1 fruit fly cellular context compared by ENCODE assay signal in the genomic region with DNA sequence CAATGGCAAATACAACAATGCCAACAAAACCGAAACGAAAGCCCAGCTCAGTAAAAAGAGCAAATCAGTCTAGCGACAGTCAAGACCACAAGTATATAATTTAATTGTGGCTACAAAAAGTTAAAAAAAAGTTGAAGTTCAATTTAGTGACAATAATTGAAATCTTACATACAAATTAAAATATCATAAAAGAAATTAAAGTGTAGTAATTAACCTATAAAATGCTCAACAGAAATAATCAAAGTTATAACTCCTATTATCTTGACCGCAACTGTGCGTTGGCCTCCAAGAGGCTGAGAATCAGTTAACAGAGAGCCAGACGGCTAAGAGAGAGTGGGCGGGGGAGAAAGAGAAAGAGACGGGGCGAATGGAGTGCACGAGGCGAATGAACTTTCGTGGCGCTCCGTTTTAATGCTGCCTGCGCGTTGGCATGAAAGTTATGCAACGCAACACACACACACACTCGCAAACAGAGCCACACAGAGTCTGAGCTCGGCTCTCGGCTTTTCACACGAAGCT.
TF ChIP-seq lines count a peak whose summit lies in the region.

No protein-coding gene starts in this region.

TF ChIP-seq in whole organism, embryonic, 481 proteins besides CTCF, POLR2A, EP300 and RAD21 (continued from another document and continues in another):
- TF ChIP-seq CG6654 (GFP tag; optimal IDR thresholded peaks at IDR 0.05; lab: Kevin White, UChicago) (peak; percentile 45), crol (GFP tag; IDR thresholded peaks at IDR 0.05; lab: Robert Waterston, UW) (no peak), Atf3 (GFP tag; optimal IDR thresholded peaks at IDR 0.05; lab: Kevin White, UChicago) (no peak), gce (GFP tag; IDR thresholded peaks at IDR 0.05; lab: Robert Waterston, UW) (0 out of 3 replicates have a peak, but pooled peaks have one; percentile 57), CG34422 (GFP tag; IDR thresholded peaks at IDR 0.05; lab: Robert Waterston, UW) (peak; percentile 68; the same call in 2 of the 3 replicates), CG10565 (GFP tag; optimal IDR thresholded peaks at IDR 0.05; lab: Kevin White, UChicago) (peak; percentile 3), trh (GFP tag; optimal IDR thresholded peaks at IDR 0.05; lab: Kevin White, UChicago) (peak; percentile 55), ken (GFP tag; IDR thresholded peaks at IDR 0.05; lab: Robert Waterston, UW) (peak; percentile 55; the same call in 1 of the 3 replicates), HLH4C (GFP tag; IDR thresholded peaks at IDR 0.05; lab: Robert Waterston, UW; ENCODE audit: partially characterized antibody) (no peak), fd96Cb (tag; optimal IDR thresholded peaks at IDR 0.05; lab: Kevin White, UChicago) (peak; percentile 89), Hsf (GFP tag; optimal IDR thresholded peaks at IDR 0.05; lab: Kevin White, UChicago) (peak; percentile 73), caup (GFP tag; optimal IDR thresholded peaks at IDR 0.05; lab: Kevin White, UChicago; ENCODE audit: severe bottlenecking) (peak; percentile 44), Hmr (GFP tag; optimal IDR thresholded peaks at IDR 0.05; lab: Kevin White, UChicago) (peak; percentile 58), odd (GFP tag; optimal IDR thresholded peaks at IDR 0.05; lab: Kevin White, UChicago) (peak; percentile 74), CG15011 (GFP tag; optimal IDR thresholded peaks at IDR 0.05; lab: Kevin White, UChicago) (peak; percentile 56), CG13624 (GFP tag; optimal IDR thresholded peaks at IDR 0.05; lab: Kevin White, UChicago) (no peak), sisA (GFP tag; IDR thresholded peaks at IDR 0.05; lab: Robert Waterston, UW) (peak; percentile 62), kni (GFP tag; optimal IDR thresholded peaks at IDR 0.05; lab: Kevin White, UChicago) (peak; percentile 92), dpn (GFP tag; optimal IDR thresholded peaks at IDR 0.05; lab: Kevin White, UChicago) (peak in 1 of 2 experiments; percentile 78), Blimp-1 (GFP tag; optimal IDR thresholded peaks at IDR 0.05; lab: Kevin White, UChicago) (peak; percentile 97), chinmo (GFP tag; IDR thresholded peaks at IDR 0.05; lab: Robert Waterston, UW; ENCODE audit: partially characterized antibody) (0 out of 4 replicates have a peak, but pooled peaks have one; percentile 67), pita (GFP tag; optimal IDR thresholded peaks at IDR 0.05; lab: Kevin White, UChicago) (no peak), CG5245 (GFP tag; optimal IDR thresholded peaks at IDR 0.05; lab: Kevin White, UChicago) (peak; percentile 61), Doc2 (GFP tag; IDR thresholded peaks at IDR 0.05; lab: Robert Waterston, UW) (0 out of 2 replicates have a peak, but pooled peaks have one; percentile 10), CG17328 (GFP tag; IDR thresholded peaks at IDR 0.05; lab: Robert Waterston, UW) (peak; percentile 91), CG7556 (GFP tag; optimal IDR thresholded peaks at IDR 0.05; lab: Kevin White, UChicago) (peak; percentile 83), Lpt (GFP tag; optimal IDR thresholded peaks at IDR 0.05; lab: Kevin White, UChicago) (no peak), lov (optimal IDR thresholded peaks at IDR 0.05; lab: Kevin White, UChicago) (no peak), lov (GFP tag; IDR thresholded peaks at IDR 0.05; lab: Robert Waterston, UW) (0 out of 3 replicates have a peak, but pooled peaks have one; percentile 76), hbn (GFP tag; IDR thresholded peaks at IDR 0.05; lab: Robert Waterston, UW; ENCODE audit: partially characterized antibody) (no peak), CG3163 (GFP tag; optimal IDR thresholded peaks at IDR 0.05; lab: Kevin White, UChicago) (peak; percentile 68), CG6689 (GFP tag; IDR thresholded peaks at IDR 0.05; lab: Robert Waterston, UW) (peak; percentile 83), CG9727 (GFP tag; optimal IDR thresholded peaks at IDR 0.05; lab: Kevin White, UChicago) (peak; percentile 72), Atf6 (GFP tag; IDR thresholded peaks at IDR 0.05; lab: Robert Waterston, UW) (peak; percentile 41; the same call in 1 of the 2 replicates), Med (GFP tag; lab: Kevin White, UChicago) (no peak), gem (tag; optimal IDR thresholded peaks at IDR 0.05; lab: Kevin White, UChicago) (peak; percentile 93), sens (GFP tag; lab: Kevin White, UChicago) (peak; percentile 88), CoRest (tag; optimal IDR thresholded peaks at IDR 0.05; lab: Kevin White, UChicago) (peak; percentile 88), C15 (GFP tag; IDR thresholded peaks at IDR 0.05; lab: Robert Waterston, UW) (no peak), Awh (GFP tag; IDR thresholded peaks at IDR 0.05; lab: Robert Waterston, UW) (peak; percentile 87), inv (GFP tag; IDR thresholded peaks at IDR 0.05; lab: Robert Waterston, UW; ENCODE audit: partially characterized antibody) (no peak), Adf1 (GFP tag; IDR thresholded peaks at IDR 0.05; lab: Robert Waterston, UW) (no peak), CG33213 (GFP tag; optimal IDR thresholded peaks at IDR 0.05; lab: Kevin White, UChicago) (no peak), emc (GFP tag; optimal IDR thresholded peaks at IDR 0.05; lab: Kevin White, UChicago) (no peak), CG9609 (GFP tag; optimal IDR thresholded peaks at IDR 0.05; lab: Kevin White, UChicago) (no peak), dm (GFP tag; optimal IDR thresholded peaks at IDR 0.05; lab: Kevin White, UChicago) (peak; percentile 39), kay (GFP tag; optimal IDR thresholded peaks at IDR 0.05; lab: Kevin White, UChicago) (peak; percentile 37), Fer3 (tag; optimal IDR thresholded peaks at IDR 0.05; lab: Kevin White, UChicago) (peak; percentile 63), ci (GFP tag; IDR thresholded peaks at IDR 0.05; lab: Robert Waterston, UW) (peak; percentile 88), tin (GFP tag; optimal IDR thresholded peaks at IDR 0.05; lab: Kevin White, UChicago) (peak; percentile 72), esg (GFP tag; conservative IDR thresholded peaks at IDR 0.05; lab: Robert Waterston, UW) (peak; percentile 77), Atf-2 (GFP tag; optimal IDR thresholded peaks at IDR 0.05; lab: Kevin White, UChicago) (no peak), Hr3 (GFP tag; optimal IDR thresholded peaks at IDR 0.05; lab: Kevin White, UChicago) (peak; percentile 75), CG1832 (GFP tag; optimal IDR thresholded peaks at IDR 0.05; lab: Kevin White, UChicago) (peak; percentile 22), pfk (GFP tag; optimal IDR thresholded peaks at IDR 0.05; lab: Kevin White, UChicago) (no peak), HmgD (GFP tag; optimal IDR thresholded peaks at IDR 0.05; lab: Kevin White, UChicago) (no peak), CG4424 (GFP tag; optimal IDR thresholded peaks at IDR 0.05; lab: Kevin White, UChicago) (peak; percentile 87), CG2875 (GFP tag; optimal IDR thresholded peaks at IDR 0.05; lab: Kevin White, UChicago) (peak; percentile 83), cg (GFP tag; optimal IDR thresholded peaks at IDR 0.05; lab: Kevin White, UChicago) (peak; percentile 48), CG17568 (GFP tag; optimal IDR thresholded peaks at IDR 0.05; lab: Kevin White, UChicago) (peak; percentile 73), ase (GFP tag; IDR thresholded peaks at IDR 0.05; lab: Robert Waterston, UW) (peak; percentile 41; the same call in 1 of the 3 replicates), CG31441 (GFP tag; IDR thresholded peaks at IDR 0.05; lab: Robert Waterston, UW) (peak; percentile 95), bab2 (GFP tag; optimal IDR thresholded peaks at IDR 0.05; lab: Kevin White, UChicago) (peak; percentile 42), knrl (GFP tag; IDR thresholded peaks at IDR 0.05; lab: Robert Waterston, UW; ENCODE audit: partially characterized antibody) (no peak), CG17829 (tag; optimal IDR thresholded peaks at IDR 0.05; lab: Kevin White, UChicago) (peak; percentile 91), mirr (GFP tag; optimal IDR thresholded peaks at IDR 0.05; lab: Kevin White, UChicago) (no peak), corto (GFP tag; optimal IDR thresholded peaks at IDR 0.05; lab: Kevin White, UChicago) (peak; percentile 64), H15 (GFP tag; IDR thresholded peaks at IDR 0.05; lab: Robert Waterston, UW) (peak; percentile 64), CG33557 (GFP tag; optimal IDR thresholded peaks at IDR 0.05; lab: Kevin White, UChicago) (peak; percentile 90), pb (GFP tag; optimal IDR thresholded peaks at IDR 0.05; lab: Kevin White, UChicago) (no peak), Aef1 (GFP tag; IDR thresholded peaks at IDR 0.05; lab: Robert Waterston, UW) (0 out of 3 replicates have a peak, but pooled peaks have one; percentile 48), tll (GFP tag; optimal IDR thresholded peaks at IDR 0.05; lab: Kevin White, UChicago) (no peak), disco-r (GFP tag; optimal IDR thresholded peaks at IDR 0.05; lab: Kevin White, UChicago) (peak; percentile 24), CG14710 (tag; optimal IDR thresholded peaks at IDR 0.05; lab: Kevin White, UChicago) (peak; percentile 91), CG34224 (GFP tag; IDR thresholded peaks at IDR 0.05; lab: Robert Waterston, UW; ENCODE audit: partially characterized antibody) (no peak), YL-1 (GFP tag; optimal IDR thresholded peaks at IDR 0.05; lab: Kevin White, UChicago) (peak; percentile 2), ranshi (GFP tag; IDR thresholded peaks at IDR 0.05; lab: Robert Waterston, UW) (peak; percentile 61; the same call in 1 of the 2 replicates), CG7928 (GFP tag; optimal IDR thresholded peaks at IDR 0.05; lab: Kevin White, UChicago) (no peak), ind (GFP tag; optimal IDR thresholded peaks at IDR 0.05; lab: Kevin White, UChicago) (peak; percentile 78), pum (GFP tag; optimal IDR thresholded peaks at IDR 0.05; lab: Kevin White, UChicago) (peak; percentile 60), zfh2 (GFP tag; optimal IDR thresholded peaks at IDR 0.05; lab: Kevin White, UChicago) (no peak), Sin3A (optimal IDR thresholded peaks at IDR 0.05; lab: Kevin White, UChicago) (no peak), Hey (tag; optimal IDR thresholded peaks at IDR 0.05; lab: Kevin White, UChicago) (no peak), Poxn (GFP tag; IDR thresholded peaks at IDR 0.05; lab: Robert Waterston, UW) (no peak), bigmax (GFP tag; optimal IDR thresholded peaks at IDR 0.05; lab: Kevin White, UChicago) (no peak), gfzf (GFP tag; optimal IDR thresholded peaks at IDR 0.05; lab: Kevin White, UChicago) (no peak), BEAF-32 (GFP tag; optimal IDR thresholded peaks at IDR 0.05; lab: Kevin White, UChicago) (no peak), Hand (GFP tag; optimal IDR thresholded peaks at IDR 0.05; lab: Kevin White, UChicago) (no peak), CG32767 (GFP tag; IDR thresholded peaks at IDR 0.05; lab: Robert Waterston, UW) (peak; percentile 66), shn (GFP tag; optimal IDR thresholded peaks at IDR 0.05; lab: Kevin White, UChicago) (no peak), tgo (GFP tag; IDR thresholded peaks at IDR 0.05; lab: Robert Waterston, UW) (peak; percentile 62; the same call in 1 of the 3 replicates), CG15601 (tag; optimal IDR thresholded peaks at IDR 0.05; lab: Kevin White, UChicago) (peak; percentile 94), prd (optimal IDR thresholded peaks at IDR 0.05; lab: Kevin White, UChicago) (no peak), prd (GFP tag; IDR thresholded peaks at IDR 0.05; lab: Robert Waterston, UW) (peak; percentile 76), Ets65A (GFP tag; lab: Kevin White, UChicago) (peak; percentile 86), HmgZ (tag; optimal IDR thresholded peaks at IDR 0.05; lab: Kevin White, UChicago) (peak; percentile 53), Vsx1 (GFP tag; optimal IDR thresholded peaks at IDR 0.05; lab: Kevin White, UChicago) (peak; percentile 63), B-H2 (GFP tag; optimal IDR thresholded peaks at IDR 0.05; lab: Kevin White, UChicago) (no peak), CG10959 (GFP tag; IDR thresholded peaks at IDR 0.05; lab: Robert Waterston, UW) (peak; percentile 57), Meics (GFP tag; optimal IDR thresholded peaks at IDR 0.05; lab: Kevin White, UChicago) (peak; percentile 60), CG4282 (GFP tag; optimal IDR thresholded peaks at IDR 0.05; lab: Kevin White, UChicago) (no peak), CG15514 (GFP tag; optimal IDR thresholded peaks at IDR 0.05; lab: Kevin White, UChicago) (peak; percentile 9), CG12219 (GFP tag; optimal IDR thresholded peaks at IDR 0.05; lab: Kevin White, UChicago) (peak; percentile 83), kah (GFP tag; optimal IDR thresholded peaks at IDR 0.05; lab: Kevin White, UChicago) (peak; percentile 63), crc (GFP tag; optimal IDR thresholded peaks at IDR 0.05; lab: Kevin White, UChicago) (no peak), zen (tag; optimal IDR thresholded peaks at IDR 0.05; lab: Kevin White, UChicago) (peak; percentile 52), trem (tag; optimal IDR thresholded peaks at IDR 0.05; lab: Kevin White, UChicago) (peak; percentile 88), E2f1 (GFP tag; IDR thresholded peaks at IDR 0.05; lab: Robert Waterston, UW) (peak; percentile 77), CG10654 (GFP tag; optimal IDR thresholded peaks at IDR 0.05; lab: Kevin White, UChicago) (peak; percentile 57), CG17385 (GFP tag; optimal IDR thresholded peaks at IDR 0.05; lab: Kevin White, UChicago) (peak; percentile 76), nmo (GFP tag; optimal IDR thresholded peaks at IDR 0.05; lab: Kevin White, UChicago) (peak; percentile 88), CG6854 (GFP tag; optimal IDR thresholded peaks at IDR 0.05; lab: Kevin White, UChicago) (peak; percentile 27), sens-2 (GFP tag; IDR thresholded peaks at IDR 0.05; lab: Robert Waterston, UW) (peak; percentile 52; the same call in 1 of the 2 replicates), tio (GFP tag; optimal IDR thresholded peaks at IDR 0.05; lab: Kevin White, UChicago) (peak; percentile 68), row (GFP tag; IDR thresholded peaks at IDR 0.05; lab: Robert Waterston, UW) (peak; percentile 84), en (GFP tag; optimal IDR thresholded peaks at IDR 0.05; lab: Kevin White, UChicago) (peak; percentile 33), CG7987 (GFP tag; optimal IDR thresholded peaks at IDR 0.05; lab: Kevin White, UChicago) (peak; percentile 24), CG10209 (GFP tag; optimal IDR thresholded peaks at IDR 0.05; lab: Kevin White, UChicago) (peak; percentile 65), CG7372 (GFP tag; IDR thresholded peaks at IDR 0.05; lab: Robert Waterston, UW) (0 out of 2 replicates have a peak, but pooled peaks have one; percentile 36), nom (GFP tag; optimal IDR thresholded peaks at IDR 0.05; lab: Kevin White, UChicago) (no peak), wor (GFP tag; IDR thresholded peaks at IDR 0.05; lab: Robert Waterston, UW) (peak; percentile 65), Oli (tag; optimal IDR thresholded peaks at IDR 0.05; lab: Kevin White, UChicago) (peak; percentile 89), br (optimal IDR thresholded peaks at IDR 0.05; lab: Kevin White, UChicago) (no peak), CG31388 (GFP tag; optimal IDR thresholded peaks at IDR 0.05; lab: Kevin White, UChicago) (peak; percentile 7), sug (tag; optimal IDR thresholded peaks at IDR 0.05; lab: Kevin White, UChicago) (no peak)
